Fruit fly (Drosophila melanogaster) whole organism, prepupa: Measurements from ENCODE around the gene Spn.

ENCODE experiments used
- Blimp-1 ChIP-seq: fragments of 200-800 bp; sonication (Bioruptor generic); optimal IDR thresholded peaks from 3 replicates; lab custom pipeline; 2017; ENCODE audit warnings: missing biosample characterization, missing genetic modification characterization, mild to moderate bottlenecking, moderate library complexity, missing genetic modification reagents
- CG10631 ChIP-seq: fragments of 200-800 bp; sonication (Bioruptor generic); optimal IDR thresholded peaks from 2 replicates; lab custom pipeline; 2016; ENCODE audit warnings: missing biosample characterization, missing genetic modification characterization
- CG10669 ChIP-seq: fragments of 200-800 bp; sonication (Bioruptor generic); optimal IDR thresholded peaks from 3 replicates; lab custom pipeline; 2018; ENCODE audit warnings: missing biosample characterization, mild to moderate bottlenecking, missing genetic modification characterization, moderate library complexity
- CG11762 ChIP-seq: fragments of 200-800 bp; sonication (Bioruptor generic); optimal IDR thresholded peaks from 3 replicates; lab custom pipeline; 2016; ENCODE audit warnings: missing biosample characterization, missing genetic modification characterization; ENCODE audit not compliant: insufficient read depth
- CG11902 ChIP-seq: fragments of 200-800 bp; sonication (Bioruptor generic); optimal IDR thresholded peaks from 3 replicates; lab custom pipeline; 2016; ENCODE audit warnings: missing biosample characterization, missing genetic modification characterization
- CG15336 ChIP-seq: fragments of 200-800 bp; sonication (Bioruptor generic); IDR thresholded peaks from 2 replicates; pipeline ENCODE4 v1.3.6; 2022; ENCODE audit warnings: missing biosample characterization, missing genetic modification characterization
- CG1621 ChIP-seq: fragments of 200-800 bp; sonication (Bioruptor generic); optimal IDR thresholded peaks from 3 replicates; lab custom pipeline; 2018; ENCODE audit warnings: missing biosample characterization, mild to moderate bottlenecking, missing genetic modification characterization
- CG16779 ChIP-seq: fragments of 200-800 bp; sonication (Bioruptor generic); optimal IDR thresholded peaks from 3 replicates; lab custom pipeline; 2017; ENCODE audit warnings: missing biosample characterization, mild to moderate bottlenecking, missing genetic modification characterization
- CG3032 ChIP-seq: fragments of 200-800 bp; optimal IDR thresholded peaks from 2 replicates; lab custom pipeline; 2019; ENCODE audit warnings: missing biosample characterization, mild to moderate bottlenecking, missing genetic modification characterization, moderate library complexity
- CG31627 ChIP-seq: fragments of 200-800 bp; sonication (Bioruptor generic); optimal IDR thresholded peaks from 3 replicates; lab custom pipeline; 2016; ENCODE audit warnings: missing biosample characterization, missing genetic modification characterization
- CG32006 ChIP-seq: fragments of 200-800 bp; sonication (Bioruptor generic); optimal IDR thresholded peaks from 3 replicates; lab custom pipeline; 2017; ENCODE audit warnings: missing biosample characterization, mild to moderate bottlenecking, missing genetic modification characterization
- CG34406 ChIP-seq: fragments of 200-800 bp; sonication (Bioruptor generic); optimal IDR thresholded peaks from 3 replicates; lab custom pipeline; 2016; ENCODE audit warnings: missing biosample characterization, missing genetic modification characterization
- CG3919 ChIP-seq: fragments of 200-800 bp; sonication (Bioruptor generic); optimal IDR thresholded peaks from 3 replicates; lab custom pipeline; 2016; ENCODE audit warnings: missing biosample characterization, missing genetic modification characterization
- CG4318 ChIP-seq: fragments of 200-800 bp; sonication (Bioruptor generic); optimal IDR thresholded peaks from 3 replicates; lab custom pipeline; 2017; ENCODE audit warnings: missing biosample characterization, mild to moderate bottlenecking, missing genetic modification characterization
- CG6163 ChIP-seq: fragments of 200-800 bp; sonication (Bioruptor generic); IDR thresholded peaks from 3 replicates; pipeline ENCODE4 v1.3.6; 2022; ENCODE audit warnings: missing biosample characterization, missing genetic modification characterization
- CG6276 ChIP-seq: fragments of 200-800 bp; sonication (Bioruptor generic); optimal IDR thresholded peaks from 2 replicates; lab custom pipeline; 2017; ENCODE audit warnings: missing biosample characterization, mild to moderate bottlenecking, missing genetic modification characterization
- CG6808 ChIP-seq: fragments of 200-800 bp; sonication (Bioruptor generic); optimal IDR thresholded peaks from 3 replicates; lab custom pipeline; 2017; ENCODE audit warnings: missing biosample characterization, missing genetic modification characterization, mild to moderate bottlenecking, moderate library complexity, missing genetic modification reagents
- CG6854 ChIP-seq: fragments of 200-800 bp; sonication (Bioruptor generic); optimal IDR thresholded peaks from 2 replicates; lab custom pipeline; 2017; ENCODE audit warnings: missing biosample characterization, mild to moderate bottlenecking, missing genetic modification characterization
- CG7368 ChIP-seq: fragments of 200-800 bp; sonication (Bioruptor generic); optimal IDR thresholded peaks from 3 replicates; lab custom pipeline; 2016; ENCODE audit warnings: missing biosample characterization, missing genetic modification characterization
- CG8119 ChIP-seq: fragments of 200-800 bp; sonication (Bioruptor generic); IDR thresholded peaks from 3 replicates; pipeline ENCODE4 v1.3.6; 2022; ENCODE audit warnings: missing biosample characterization, missing genetic modification characterization
- CG8319 ChIP-seq: fragments of 200-800 bp; sonication (Bioruptor generic); optimal IDR thresholded peaks from 3 replicates; lab custom pipeline; 2016; ENCODE audit warnings: missing biosample characterization, missing genetic modification characterization
- CG8632 ChIP-seq: fragments of 200-800 bp; sonication (Bioruptor generic); optimal IDR thresholded peaks from 3 replicates; lab custom pipeline; 2016; ENCODE audit warnings: missing biosample characterization, missing genetic modification characterization
- Eip75B ChIP-seq: fragments of 200-800 bp; sonication (Bioruptor generic); optimal IDR thresholded peaks from 3 replicates; lab custom pipeline; 2016; ENCODE audit warnings: missing biosample characterization, missing genetic modification characterization
- Ets21C ChIP-seq: fragments of 200-800 bp; sonication (Bioruptor generic); optimal IDR thresholded peaks from 3 replicates; lab custom pipeline; 2016; ENCODE audit warnings: missing biosample characterization, missing genetic modification characterization
- Ets96B ChIP-seq: fragments of 200-800 bp; optimal IDR thresholded peaks from 2 replicates; lab custom pipeline; 2019; ENCODE audit warnings: missing biosample characterization, mild to moderate bottlenecking, missing genetic modification characterization, moderate library complexity
- Hr38 ChIP-seq: sonication (Bioruptor generic); optimal IDR thresholded peaks from 2 replicates; lab custom pipeline; 2016; ENCODE audit warnings: missing biosample characterization, missing genetic modification characterization
- Hr39 ChIP-seq: fragments of 200-800 bp; sonication (Bioruptor generic); optimal IDR thresholded peaks from 2 replicates; lab custom pipeline; 2016; ENCODE audit warnings: missing biosample characterization, missing genetic modification characterization
- Hr4 ChIP-seq: fragments of 200-800 bp; sonication (Bioruptor generic); optimal IDR thresholded peaks from 3 replicates; lab custom pipeline; 2016; ENCODE audit warnings: missing biosample characterization, missing genetic modification characterization
- Lpt ChIP-seq: fragments of 200-800 bp; sonication (Bioruptor generic); optimal IDR thresholded peaks from 3 replicates; lab custom pipeline; 2016; ENCODE audit warnings: missing biosample characterization, missing genetic modification characterization
- Sox102F ChIP-seq: fragments of 200-800 bp; sonication (Bioruptor generic); optimal IDR thresholded peaks from 2 replicates; lab custom pipeline; 2016; ENCODE audit warnings: missing biosample characterization, mild to moderate bottlenecking, missing genetic modification characterization
- Sox15 ChIP-seq: fragments of 200-800 bp; sonication (Bioruptor generic); optimal IDR thresholded peaks from 3 replicates; lab custom pipeline; 2016; ENCODE audit warnings: missing biosample characterization, missing genetic modification characterization
- achi ChIP-seq: fragments of 200-800 bp; sonication (Bioruptor generic); optimal IDR thresholded peaks from 3 replicates; lab custom pipeline; 2016; ENCODE audit warnings: missing biosample characterization, missing genetic modification characterization
- acj6 ChIP-seq: fragments of 200-800 bp; sonication (Bioruptor generic); optimal IDR thresholded peaks from 3 replicates; lab custom pipeline; 2016; ENCODE audit warnings: missing biosample characterization, missing genetic modification characterization
- cyc ChIP-seq: fragments of 200-800 bp; sonication (Bioruptor generic); optimal IDR thresholded peaks from 3 replicates; lab custom pipeline; 2016; ENCODE audit warnings: missing biosample characterization, missing genetic modification characterization
- dsx ChIP-seq: fragments of 200-800 bp; optimal IDR thresholded peaks from 3 replicates; lab custom pipeline; 2019; ENCODE audit warnings: missing biosample characterization, mild to moderate bottlenecking, missing genetic modification characterization, moderate library complexity; ENCODE audit not compliant: poor library complexity, severe bottlenecking
- eg ChIP-seq: fragments of 200-800 bp; sonication (Bioruptor generic); IDR thresholded peaks from 3 replicates; pipeline ENCODE4 v1.3.6; 2022; ENCODE audit warnings: missing biosample characterization, missing genetic modification characterization
- fd59A ChIP-seq: fragments of 200-800 bp; sonication (Bioruptor generic); optimal IDR thresholded peaks from 2 replicates; lab custom pipeline; 2017; ENCODE audit warnings: missing biosample characterization, mild to moderate bottlenecking, missing genetic modification characterization, missing genetic modification reagents
- fd85E ChIP-seq: fragments of 200-800 bp; sonication (Bioruptor generic); optimal IDR thresholded peaks from 3 replicates; lab custom pipeline; 2016; ENCODE audit warnings: missing biosample characterization, missing genetic modification characterization
- fkh ChIP-seq: fragments of 200-800 bp; sonication (Bioruptor generic); optimal IDR thresholded peaks from 3 replicates; lab custom pipeline; 2017; ENCODE audit warnings: missing biosample characterization, mild to moderate bottlenecking, missing genetic modification characterization, moderate library complexity
- lz ChIP-seq: fragments of 200-800 bp; sonication (Bioruptor generic); optimal IDR thresholded peaks from 3 replicates; lab custom pipeline; 2016; ENCODE audit warnings: missing biosample characterization, missing genetic modification characterization
- net ChIP-seq: fragments of 200-800 bp; sonication (Bioruptor generic); optimal IDR thresholded peaks from 3 replicates; lab custom pipeline; 2016; ENCODE audit warnings: missing biosample characterization, missing genetic modification characterization
- pdm3 ChIP-seq: fragments of 200-800 bp; sonication (Bioruptor generic); optimal IDR thresholded peaks from 3 replicates; lab custom pipeline; 2016; ENCODE audit warnings: missing biosample characterization, missing genetic modification characterization
- spab ChIP-seq: fragments of 200-800 bp; sonication (Bioruptor generic); optimal IDR thresholded peaks from 2 replicates; lab custom pipeline; 2017; ENCODE audit warnings: missing biosample characterization, mild to moderate bottlenecking, missing genetic modification characterization, missing genetic modification reagents
- ss ChIP-seq, 2 experiments: fragments of 200-800 bp; sonication (Bioruptor generic); optimal IDR thresholded peaks; 2 replicates in 1 of 2; 3 replicates in 1 of 2; lab custom pipeline; 2017 to 2018; ENCODE audit warnings: mild to moderate bottlenecking in 2 of 2, missing biosample characterization in 2 of 2, missing genetic modification characterization in 2 of 2, moderate library complexity in 1 of 2
- svp ChIP-seq: fragments of 200-800 bp; sonication (Bioruptor generic); peaks from one replicate; lab custom pipeline; 2016; ENCODE audit warnings: missing biosample characterization, missing genetic modification characterization
- topi ChIP-seq: fragments of 200-800 bp; sonication (Bioruptor generic); optimal IDR thresholded peaks from 3 replicates; lab custom pipeline; 2016; ENCODE audit warnings: missing biosample characterization, missing genetic modification characterization
- vri ChIP-seq: fragments of 200-800 bp; sonication (Bioruptor generic); optimal IDR thresholded peaks from 3 replicates; lab custom pipeline; 2016; ENCODE audit warnings: missing biosample characterization, mild to moderate bottlenecking, missing genetic modification characterization

The Spn gene

dm6 chr3L:2582753-2583536 is 28.9 kb upstream of the Spn start (continued):
- TF ChIP-seq CG31627 (GFP tag; lab: Kevin White, UChicago) (peak; percentile 92), CG32006 (GFP tag; lab: Kevin White, UChicago) (peak; percentile 78), pdm3 (GFP tag; lab: Kevin White, UChicago) (peak; percentile 81), Ets21C (GFP tag; lab: Kevin White, UChicago) (peak; percentile 83), dsx (GFP tag; lab: Kevin White, UChicago) (peak; percentile 39), CG10631 (peak; percentile 66), net (GFP tag; lab: Kevin White, UChicago) (peak; percentile 65), CG10669 (peak; percentile 70), CG1621 (tag; lab: Kevin White, UChicago) (peak; percentile 67), fd85E (GFP tag; lab: Kevin White, UChicago) (no peak), CG3032 (tag; lab: Kevin White, UChicago) (peak; percentile 73), CG11762 (GFP tag; lab: Kevin White, UChicago) (peak; percentile 66), fd59A (GFP tag; lab: Kevin White, UChicago) (peak; percentile 40), CG6276 (GFP tag; lab: Kevin White, UChicago) (peak; percentile 65), CG7368 (peak; percentile 66), Sox102F (GFP tag; lab: Kevin White, UChicago) (peak; percentile 92), ss (GFP tag; optimal IDR thresholded peaks at IDR 0.05; lab: Kevin White, UChicago) (peak in 1 of 2 experiments; percentile 44), Sox15 (peak; percentile 60), Hr4 (GFP tag; lab: Kevin White, UChicago) (peak; percentile 81), Blimp-1 (GFP tag; lab: Kevin White, UChicago) (peak; percentile 82), CG8119 (peak; percentile 70; the same call in 2 of the 3 replicates), Eip75B (GFP tag; lab: Kevin White, UChicago) (peak; percentile 83), CG34406 (peak; percentile 69), cyc (peak; percentile 92), CG6854 (peak; percentile 77), Lpt (GFP tag; lab: Kevin White, UChicago) (peak; percentile 66), Hr39 (peak; percentile 93), acj6 (GFP tag; lab: Kevin White, UChicago) (peak; percentile 82)

dm6 chr3L:2582290-2582689 is 28.2 kb upstream of the Spn start:
- TF ChIP-seq Ets96B (tag; lab: Kevin White, UChicago), result peak; percentile 64
- TF ChIP-seq CG3032 (tag; lab: Kevin White, UChicago), result no peak
- TF ChIP-seq Hr4 (GFP tag; lab: Kevin White, UChicago), result peak; percentile 74
- no peak for TF ChIP-seq CG11902
- no peak for TF ChIP-seq CG10631
- no peak for TF ChIP-seq vri (GFP tag; lab: Kevin White, UChicago)
- TF ChIP-seq CG10669, result no peak
- no peak for TF ChIP-seq lz (GFP tag; lab: Kevin White, UChicago)
- TF ChIP-seq CG3919 (GFP tag; lab: Kevin White, UChicago), result peak; percentile 67
- no peak for TF ChIP-seq CG34406
- no peak for TF ChIP-seq Sox102F (GFP tag; lab: Kevin White, UChicago)
- TF ChIP-seq CG31627 (GFP tag; lab: Kevin White, UChicago), result no peak
- TF ChIP-seq achi (GFP tag; lab: Kevin White, UChicago), result no peak
- TF ChIP-seq Blimp-1 (GFP tag; lab: Kevin White, UChicago), result no peak
- no peak for TF ChIP-seq CG8319 (GFP tag; lab: Kevin White, UChicago)
- TF ChIP-seq CG6808, result no peak
- no peak for TF ChIP-seq Hr38 (GFP tag; lab: Kevin White, UChicago)
- TF ChIP-seq topi (GFP tag; lab: Kevin White, UChicago), result no peak
- TF ChIP-seq CG4318 (GFP tag; lab: Kevin White, UChicago), result no peak
- peak; percentile 18 for TF ChIP-seq CG11762 (GFP tag; lab: Kevin White, UChicago)
- no peak for TF ChIP-seq svp (GFP tag; lab: Kevin White, UChicago)
- TF ChIP-seq spab (GFP tag; lab: Kevin White, UChicago), result peak; percentile 15
- TF ChIP-seq CG8632 (GFP tag; lab: Kevin White, UChicago), result no peak
- TF ChIP-seq net (GFP tag; lab: Kevin White, UChicago), result no peak
- TF ChIP-seq CG7368, result no peak
- no peak for TF ChIP-seq Ets21C (GFP tag; lab: Kevin White, UChicago)
- TF ChIP-seq fkh (GFP tag; lab: Kevin White, UChicago), result no peak
- TF ChIP-seq CG15336, result peak; percentile 84
- TF ChIP-seq CG8119, result peak; percentile 81
- TF ChIP-seq CG6163, result peak; percentile 82
- TF ChIP-seq Hr39, result no peak
- TF ChIP-seq acj6 (GFP tag; lab: Kevin White, UChicago), result no peak
- peak; percentile 26 for TF ChIP-seq CG16779 (tag; lab: Kevin White, UChicago)
- peak; percentile 93 for TF ChIP-seq eg (GFP tag; lab: Robert Waterston, UW)
